Fruit fly (Drosophila melanogaster): Measurements from ENCODE around the gene CG6813.

The CG6813 gene

dm6 chr3R:11656614-11657216 lies 30.3 kb upstream of the CG6813 start (continued):
- TF ChIP-seq CG1832 (GFP tag; optimal IDR thresholded peaks at IDR 0.05) (no peak), Deaf1 (tag; optimal IDR thresholded peaks at IDR 0.05) (peak; percentile 80), HLHmδ (GFP tag; optimal IDR thresholded peaks at IDR 0.05) (no peak), CG15514 (GFP tag; optimal IDR thresholded peaks at IDR 0.05) (peak; percentile 91), CG7839 (tag; optimal IDR thresholded peaks at IDR 0.05) (peak; percentile 97), CG4854 (GFP tag; optimal IDR thresholded peaks at IDR 0.05) (peak; percentile 94), pb (GFP tag; optimal IDR thresholded peaks at IDR 0.05) (peak; percentile 94), corto (GFP tag; optimal IDR thresholded peaks at IDR 0.05) (peak; percentile 97), CG9609 (GFP tag; optimal IDR thresholded peaks at IDR 0.05) (peak; percentile 91), Mes4 (GFP tag; optimal IDR thresholded peaks at IDR 0.05) (peak; percentile 87), CG18476 (GFP tag; optimal IDR thresholded peaks at IDR 0.05) (peak; percentile 94), CG7786 (GFP tag; optimal IDR thresholded peaks at IDR 0.05) (peak; percentile 96), Bteb2 (GFP tag; optimal IDR thresholded peaks at IDR 0.05) (peak; percentile 96), CG15073 (GFP tag; optimal IDR thresholded peaks at IDR 0.05) (peak; percentile 71), wek (GFP tag; optimal IDR thresholded peaks at IDR 0.05) (peak; percentile 84), ssp (GFP tag; IDR thresholded peaks at IDR 0.05) (peak; percentile 88), vfl (GFP tag; optimal IDR thresholded peaks at IDR 0.05) (peak; percentile 96), CG11695 (GFP tag; IDR thresholded peaks at IDR 0.05) (peak; percentile 97), bbx (GFP tag; IDR thresholded peaks at IDR 0.05; ENCODE audit: partially characterized antibody) (no peak), CG33213 (GFP tag; optimal IDR thresholded peaks at IDR 0.05) (peak; percentile 96), sob (GFP tag; IDR thresholded peaks at IDR 0.05) (peak; percentile 97), CG8478 (optimal IDR thresholded peaks at IDR 0.05) (no peak), CG11247 (GFP tag; IDR thresholded peaks at IDR 0.05) (peak; percentile 96), az2 (GFP tag; optimal IDR thresholded peaks at IDR 0.05) (peak; percentile 96), sna (GFP tag; IDR thresholded peaks at IDR 0.05; ENCODE audit: partially characterized antibody) (no peak), ci (GFP tag; IDR thresholded peaks at IDR 0.05) (peak; percentile 98), CG31365 (tag; optimal IDR thresholded peaks at IDR 0.05) (peak; percentile 87), gem (tag; optimal IDR thresholded peaks at IDR 0.05) (peak; percentile 98), caup (GFP tag; optimal IDR thresholded peaks at IDR 0.05; ENCODE audit: severe bottlenecking) (peak; percentile 96), lov (optimal IDR thresholded peaks at IDR 0.05) (no peak), lov (GFP tag; IDR thresholded peaks at IDR 0.05) (peak; percentile 97), CG14014 (GFP tag; IDR thresholded peaks at IDR 0.05) (peak; percentile 97), CG16813 (GFP tag; IDR thresholded peaks at IDR 0.05; ENCODE audit: partially characterized antibody) (no peak), Sox102F (GFP tag; optimal IDR thresholded peaks at IDR 0.05) (peak; percentile 96), CG12071 (GFP tag; optimal IDR thresholded peaks at IDR 0.05) (peak; percentile 97), bowl (GFP tag; IDR thresholded peaks at IDR 0.05) (peak; percentile 94), CG13775 (GFP tag; optimal IDR thresholded peaks at IDR 0.05) (peak; percentile 94), vvl (GFP tag; IDR thresholded peaks at IDR 0.05) (peak; percentile 99), jing (GFP tag; optimal IDR thresholded peaks at IDR 0.05) (peak; percentile 88), ken (GFP tag; IDR thresholded peaks at IDR 0.05) (peak; percentile 95), bigmax (GFP tag; optimal IDR thresholded peaks at IDR 0.05) (peak; percentile 59), org-1 (GFP tag; optimal IDR thresholded peaks at IDR 0.05) (peak; percentile 92), CG2678 (tag; optimal IDR thresholded peaks at IDR 0.05) (peak; percentile 98), CG10431 (GFP tag; optimal IDR thresholded peaks at IDR 0.05) (peak; percentile 81), Sry-δ (GFP tag; optimal IDR thresholded peaks at IDR 0.05) (peak; percentile 57), Dll (GFP tag; IDR thresholded peaks at IDR 0.05; ENCODE audit: partially characterized antibody) (no peak), chm (GFP tag; IDR thresholded peaks at IDR 0.05) (peak; percentile 98), Hand (GFP tag; optimal IDR thresholded peaks at IDR 0.05) (peak; percentile 92), ash1 (GFP tag; optimal IDR thresholded peaks at IDR 0.05) (peak; percentile 84), CG9797 (GFP tag; optimal IDR thresholded peaks at IDR 0.05) (peak; percentile 18)

All from whole organism, embryonic.